Worm (Caenorhabditis elegans) whole organism, L4 larva: ENCODE results near the gene cyc-2.2.

ENCODE experiments used
- F26F4.8 ChIP-seq: fragments of 200-800 bp; sonication (Bioruptor generic); conservative IDR thresholded peaks from 2 replicates; pipeline ENCODE4 v1.3.6; 2022; ENCODE audit warnings: missing genetic modification characterization, missing compliant biosample characterization
- F37D6.2 ChIP-seq: sonication (generic microtip); optimal IDR thresholded peaks from 2 replicates; lab custom pipeline; 2016; ENCODE audit warnings: mild to moderate bottlenecking, missing genetic modification characterization, missing compliant biosample characterization
- F44E2.7 ChIP-seq: fragments of 200-800 bp; sonication (Bioruptor generic); IDR thresholded peaks from 2 replicates; pipeline ENCODE4 v2.1.2; 2022; ENCODE audit warnings: missing genetic modification characterization, missing compliant biosample characterization
- R02D3.7 ChIP-seq: fragments of 150-350 bp; sonication (generic microtip); optimal IDR thresholded peaks from 3 replicates; lab custom pipeline; 2014; ENCODE audit warnings: missing biosample characterization, missing genetic modification characterization
- T20F7.1 ChIP-seq: fragments of 200-800 bp; sonication (Bioruptor generic); optimal IDR thresholded peaks from 2 replicates; lab custom pipeline; 2018; ENCODE audit warnings: mild to moderate bottlenecking, missing genetic modification characterization, missing compliant biosample characterization
- Y105C5A.15 ChIP-seq: fragments of 200-800 bp; sonication (Bioruptor generic); IDR thresholded peaks from 2 replicates; pipeline ENCODE4 v1.3.6; 2022; ENCODE audit warnings: missing genetic modification characterization, missing compliant biosample characterization
- Y75B8A.6 ChIP-seq: fragments of 200-800 bp; sonication (Bioruptor generic); IDR thresholded peaks from 2 replicates; pipeline ENCODE4 v1.3.6; 2022; ENCODE audit warnings: missing genetic modification reagents, missing genetic modification characterization, missing compliant biosample characterization
- ZK337.2 ChIP-seq: fragments of 200-800 bp; sonication (Bioruptor generic); IDR thresholded peaks from 2 replicates; pipeline ENCODE4 v1.3.6; 2022; ENCODE audit warnings: missing genetic modification reagents, missing genetic modification characterization, missing compliant biosample characterization
- ZK546.5 ChIP-seq, 2 experiments: sonication (generic microtip); optimal IDR thresholded peaks; 2 replicates each; lab custom pipeline; 2017; ENCODE audit warnings: missing biosample characterization in 2 of 2, missing genetic modification characterization in 2 of 2
- aly-2 ChIP-seq: sonication (generic microtip); optimal IDR thresholded peaks from 2 replicates; lab custom pipeline; 2018; ENCODE audit warnings: missing biosample characterization, missing genetic modification characterization
- ama-1 ChIP-seq: fragments of 150-350 bp; optimal IDR thresholded peaks from 2 replicates; lab custom pipeline; 2014; ENCODE audit warnings: inconsistent platforms, mixed read lengths
- arid-1 ChIP-seq: fragments of 200-800 bp; sonication (Bioruptor generic); conservative IDR thresholded peaks from 2 replicates; pipeline ENCODE4 v1.3.6; 2022; ENCODE audit warnings: missing genetic modification reagents, missing genetic modification characterization, missing compliant biosample characterization
- ceh-32 ChIP-seq: sonication (generic microtip); optimal IDR thresholded peaks from 2 replicates; lab custom pipeline; 2016; ENCODE audit warnings: mild to moderate bottlenecking, missing genetic modification characterization, missing compliant biosample characterization; ENCODE audit not compliant: poor library complexity
- ceh-44 ChIP-seq: fragments of 200-800 bp; sonication (Bioruptor generic); IDR thresholded peaks from 2 replicates; pipeline ENCODE4 v1.3.6; 2022; ENCODE audit warnings: missing genetic modification reagents, missing genetic modification characterization, missing compliant biosample characterization
- ces-1 ChIP-seq: fragments of 150-350 bp; sonication (generic microtip); optimal IDR thresholded peaks from 4 replicates; lab custom pipeline; 2014; ENCODE audit warnings: missing biosample characterization, missing genetic modification reagents, missing genetic modification characterization
- ctbp-1 ChIP-seq: fragments of 200-800 bp; sonication (Bioruptor generic); IDR thresholded peaks from 2 replicates; pipeline ENCODE4 v1.3.6; 2022; ENCODE audit warnings: missing genetic modification reagents, missing genetic modification characterization, missing compliant biosample characterization
- daf-12 ChIP-seq: fragments of 150-350 bp; optimal IDR thresholded peaks from 2 replicates; lab custom pipeline; 2014; ENCODE audit warnings: missing biosample characterization, missing genetic modification reagents, missing genetic modification characterization
- daf-16 ChIP-seq, 3 experiments: sonication (generic microtip); optimal IDR thresholded peaks; 2 replicates each; lab custom pipeline; 2016 to 2017; ENCODE audit warnings: missing genetic modification characterization in 3 of 3, missing genetic modification reagents in 3 of 3, mild to moderate bottlenecking in 2 of 3, missing compliant biosample characterization in 2 of 3, missing biosample characterization in 1 of 3, moderate library complexity in 1 of 3
- daf-19 ChIP-seq: fragments of 200-800 bp; sonication (Bioruptor generic); conservative IDR thresholded peaks from 2 replicates; pipeline ENCODE4 v1.3.6; 2022; ENCODE audit warnings: missing genetic modification characterization, missing compliant biosample characterization
- dmd-8 ChIP-seq: fragments of 200-800 bp; sonication (Bioruptor generic); IDR thresholded peaks from 2 replicates; pipeline ENCODE4 v1.3.6; 2022; ENCODE audit warnings: missing genetic modification characterization, missing compliant biosample characterization
- duxl-1 ChIP-seq: sonication (generic microtip); optimal IDR thresholded peaks from 2 replicates; lab custom pipeline; 2016; ENCODE audit warnings: mild to moderate bottlenecking, missing genetic modification characterization, moderate library complexity, missing compliant biosample characterization; ENCODE audit not compliant: poor library complexity
- fos-1 ChIP-seq: fragments of 150-350 bp; optimal IDR thresholded peaks from 2 replicates; lab custom pipeline; 2014; ENCODE audit warnings: missing biosample characterization, missing genetic modification characterization
- hlh-11 ChIP-seq: fragments of 200-800 bp; sonication (Bioruptor generic); optimal IDR thresholded peaks from 2 replicates; lab custom pipeline; 2018; ENCODE audit warnings: mild to moderate bottlenecking, missing genetic modification characterization, missing compliant biosample characterization
- lin-1 ChIP-seq: fragments of 200-800 bp; sonication (Bioruptor generic); IDR thresholded peaks from 2 replicates; pipeline ENCODE4 v1.3.6; 2022; ENCODE audit warnings: missing genetic modification reagents, missing genetic modification characterization, missing compliant biosample characterization
- lin-29 ChIP-seq: fragments of 200-800 bp; sonication (Bioruptor generic); IDR thresholded peaks from 2 replicates; pipeline ENCODE4 v1.3.6; 2022; ENCODE audit warnings: missing genetic modification reagents, missing genetic modification characterization, missing compliant biosample characterization
- lir-3 ChIP-seq: sonication (generic microtip); optimal IDR thresholded peaks from 2 replicates; lab custom pipeline; 2016; ENCODE audit warnings: mild to moderate bottlenecking, missing genetic modification characterization, missing compliant biosample characterization
- lsy-2 ChIP-seq, 2 experiments: fragments of 150-350 bp in 1 of 2; sonication (generic microtip) in 1 of 2; optimal IDR thresholded peaks; 2 replicates each; lab custom pipeline; 2014 to 2017; ENCODE audit warnings: missing biosample characterization in 2 of 2, missing genetic modification characterization in 2 of 2
- madf-5 ChIP-seq, 2 experiments: fragments of 200-800 bp; sonication (Bioruptor generic); IDR thresholded peaks; 2 replicates each; pipeline ENCODE4 v1.3.6; 2022; ENCODE audit warnings: missing compliant biosample characterization in 2 of 2, missing genetic modification characterization in 2 of 2
- mdl-1 ChIP-seq, 2 experiments: fragments of 150-350 bp in 1 of 2; sonication (generic microtip) in 1 of 2; optimal IDR thresholded peaks; 2 replicates each; lab custom pipeline; 2014 to 2017; ENCODE audit warnings: missing biosample characterization in 2 of 2, missing genetic modification characterization in 2 of 2
- mep-1 ChIP-seq: fragments of 150-350 bp; sonication (generic microtip); optimal IDR thresholded peaks from 3 replicates; lab custom pipeline; 2014; ENCODE audit warnings: missing biosample characterization, missing genetic modification characterization
- mxl-2 ChIP-seq: fragments of 200-800 bp; sonication (Bioruptor generic); conservative IDR thresholded peaks from 2 replicates; pipeline ENCODE4 v1.3.6; 2022; ENCODE audit warnings: missing genetic modification reagents, missing genetic modification characterization, missing compliant biosample characterization
- nhr-10 ChIP-seq: fragments of 150-350 bp; optimal IDR thresholded peaks from 2 replicates; lab custom pipeline; 2014; ENCODE audit warnings: missing biosample characterization, missing genetic modification characterization
- nhr-102 ChIP-seq: sonication (generic microtip); optimal IDR thresholded peaks from 2 replicates; lab custom pipeline; 2016; ENCODE audit warnings: mild to moderate bottlenecking, missing genetic modification characterization, moderate library complexity, missing compliant biosample characterization
- nhr-11 ChIP-seq: fragments of 150-350 bp; optimal IDR thresholded peaks from 2 replicates; lab custom pipeline; 2014; ENCODE audit warnings: missing biosample characterization, missing genetic modification characterization
- nhr-111 ChIP-seq: fragments of 200-800 bp; sonication (Bioruptor generic); optimal IDR thresholded peaks from 2 replicates; lab custom pipeline; 2018; ENCODE audit warnings: mild to moderate bottlenecking, missing genetic modification characterization, missing compliant biosample characterization
- nhr-28 ChIP-seq: fragments of 150-350 bp; optimal IDR thresholded peaks from 2 replicates; lab custom pipeline; 2014; ENCODE audit warnings: missing biosample characterization, missing genetic modification characterization
- nhr-42 ChIP-seq: fragments of 200-800 bp; sonication (Bioruptor generic); IDR thresholded peaks from 2 replicates; pipeline ENCODE4 v1.3.6; 2022; ENCODE audit warnings: missing genetic modification characterization, missing compliant biosample characterization
- nhr-48 ChIP-seq: sonication (generic microtip); optimal IDR thresholded peaks from 2 replicates; lab custom pipeline; 2016; ENCODE audit warnings: mild to moderate bottlenecking, missing genetic modification characterization, missing compliant biosample characterization
- nhr-76 ChIP-seq: fragments of 150-350 bp; optimal IDR thresholded peaks from 2 replicates; lab custom pipeline; 2014; ENCODE audit warnings: missing biosample characterization, missing genetic modification characterization
- nhr-77 ChIP-seq: fragments of 150-350 bp; optimal IDR thresholded peaks from 2 replicates; lab custom pipeline; 2014; ENCODE audit warnings: missing biosample characterization, missing genetic modification characterization
- pha-4 ChIP-seq, 2 experiments: fragments of 150-350 bp in 1 of 2; fragments of 200-800 bp in 1 of 2; sonication (Bioruptor generic) in 1 of 2; IDR thresholded peaks in 1 of 2; optimal IDR thresholded peaks in 1 of 2; 2 replicates each; pipeline versions ENCODE4 v1.3.6 to Lab custom; 2014 to 2022; ENCODE audit warnings: missing genetic modification characterization in 2 of 2, missing genetic modification reagents in 2 of 2, missing biosample characterization in 1 of 2, missing compliant biosample characterization in 1 of 2
- rbr-2 ChIP-seq: sonication (generic microtip); optimal IDR thresholded peaks from 2 replicates; lab custom pipeline; 2016; ENCODE audit warnings: missing genotype, missing genetic modification characterization, missing compliant biosample characterization
- sdz-12 ChIP-seq: fragments of 200-800 bp; sonication (Bioruptor generic); optimal IDR thresholded peaks from 2 replicates; lab custom pipeline; 2018; ENCODE audit warnings: mild to moderate bottlenecking, missing genetic modification characterization, missing compliant biosample characterization
- skn-1 ChIP-seq: fragments of 150-350 bp; optimal IDR thresholded peaks from 2 replicates; lab custom pipeline; 2014; ENCODE audit warnings: missing biosample characterization, missing genetic modification characterization
- snpc-1.2 ChIP-seq: fragments of 200-800 bp; sonication (Bioruptor generic); IDR thresholded peaks from 2 replicates; pipeline ENCODE4 v1.3.6; 2022; ENCODE audit warnings: missing genetic modification reagents, missing genetic modification characterization, missing compliant biosample characterization
- tag-97 ChIP-seq: fragments of 200-800 bp; sonication (Bioruptor generic); IDR thresholded peaks from 2 replicates; pipeline ENCODE4 v1.3.6; 2022; ENCODE audit warnings: missing genetic modification characterization, missing compliant biosample characterization
- unc-130 ChIP-seq: sonication (generic microtip); optimal IDR thresholded peaks from 2 replicates; lab custom pipeline; 2016; ENCODE audit warnings: missing genetic modification reagents, missing genetic modification characterization, missing compliant biosample characterization
- unc-62 ChIP-seq, 3 experiments: fragments of 150-350 bp in 1 of 3; sonication (generic microtip); optimal IDR thresholded peaks in 2 of 3; peaks in 1 of 3; 1 replicate in 1 of 3; 2 replicates in 2 of 3; lab custom pipeline; 2014 to 2017; ENCODE audit warnings: missing biosample characterization in 3 of 3, missing genetic modification characterization in 3 of 3, missing genetic modification reagents in 3 of 3, missing genotype in 1 of 3
- zfp-3 ChIP-seq: fragments of 200-800 bp; sonication (Bioruptor generic); conservative IDR thresholded peaks from 2 replicates; pipeline ENCODE4 v1.3.6; 2022; ENCODE audit warnings: missing genetic modification reagents, missing genetic modification characterization, missing compliant biosample characterization

The cyc-2.2 gene

DNA sequence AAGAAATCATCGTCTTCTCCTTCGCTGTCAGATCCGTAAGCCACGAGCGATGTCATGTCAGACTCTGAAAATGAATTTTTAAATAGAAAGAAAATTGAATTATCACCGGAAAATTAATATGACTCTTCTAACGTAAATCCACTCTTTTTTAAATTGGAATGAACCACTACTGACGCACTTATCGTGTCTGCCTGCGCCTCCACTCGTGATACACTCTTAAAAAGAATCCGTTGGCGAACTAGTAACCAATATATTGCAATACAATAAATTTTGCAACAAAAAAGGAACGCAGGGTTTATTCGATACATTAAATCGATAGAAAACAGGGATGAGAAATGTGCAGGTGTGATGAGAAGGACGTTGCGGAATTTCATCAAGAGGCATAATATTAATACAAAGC, 47.4 kb upstream of the cyc-2.2 start, which contains the start of gene ccch-3 (continued):
- TF ChIP-seq daf-16 (GFP tag; optimal IDR thresholded peaks at IDR 0.05; lab: Kevin White, UChicago) (no peak), daf-16 (tag; optimal IDR thresholded peaks at IDR 0.05; lab: Kevin White, UChicago) (peak; percentile 28), Y105C5A.15 (no peak), tag-97 (GFP tag; lab: Robert Waterston, UW) (no peak), nhr-77 (tag; lab: Kevin White, UChicago) (peak; percentile 53), ceh-44 (GFP tag; lab: Robert Waterston, UW) (no peak), nhr-42 (no peak), aly-2 (no peak), duxl-1 (tag; lab: Kevin White, UChicago) (no peak), nhr-48 (tag; lab: Kevin White, UChicago) (no peak), Y75B8A.6 (GFP tag; lab: Robert Waterston, UW) (0 out of 2 replicates have a peak, but pooled peaks have one; percentile 56), fos-1 (tag; lab: Kevin White, UChicago) (no peak), daf-12 (tag; lab: Kevin White, UChicago) (no peak), nhr-10 (no peak), ces-1 (GFP tag; lab: Kevin White, UChicago) (no peak), lin-29 (no peak), mep-1 (peak; percentile 78), F44E2.7 (GFP tag; lab: Robert Waterston, UW) (no peak), nhr-28 (tag; lab: Kevin White, UChicago) (peak; percentile 56), lir-3 (tag; lab: Kevin White, UChicago) (no peak), ZK337.2 (no peak), arid-1 (0 out of 2 replicates have a peak, but pooled peaks have one; percentile 17), lin-1 (GFP tag; lab: Robert Waterston, UW) (no peak), lsy-2 (tag; optimal IDR thresholded peaks at IDR 0.05; lab: Kevin White, UChicago) (peak in 1 of 2 experiments; percentile 86), ama-1 (lab: Kevin White, UChicago) (no peak), rbr-2 (tag; lab: Kevin White, UChicago) (peak; percentile 70), nhr-102 (tag; lab: Kevin White, UChicago) (peak; percentile 35), F37D6.2 (no peak), T20F7.1 (GFP tag; lab: Kevin White, UChicago) (peak; percentile 81), zfp-3 (no peak), mdl-1 (tag; optimal IDR thresholded peaks at IDR 0.05; lab: Kevin White, UChicago) (peak in 1 of 2 experiments; percentile 7), dmd-8 (GFP tag; lab: Robert Waterston, UW) (0 out of 2 replicates have a peak, but pooled peaks have one; percentile 42), nhr-111 (no peak), sdz-12 (GFP tag; lab: Kevin White, UChicago) (no peak), R02D3.7 (tag; lab: Kevin White, UChicago) (no peak), ceh-32 (tag; lab: Kevin White, UChicago) (no peak), F26F4.8 (GFP tag; lab: Robert Waterston, UW) (no peak), unc-62 (GFP tag; optimal IDR thresholded peaks at IDR 0.05 in 1 of 2; lab: Kevin White, UChicago) (no peak), unc-62 (tag; optimal IDR thresholded peaks at IDR 0.05; lab: Kevin White, UChicago) (no peak)

DNA sequence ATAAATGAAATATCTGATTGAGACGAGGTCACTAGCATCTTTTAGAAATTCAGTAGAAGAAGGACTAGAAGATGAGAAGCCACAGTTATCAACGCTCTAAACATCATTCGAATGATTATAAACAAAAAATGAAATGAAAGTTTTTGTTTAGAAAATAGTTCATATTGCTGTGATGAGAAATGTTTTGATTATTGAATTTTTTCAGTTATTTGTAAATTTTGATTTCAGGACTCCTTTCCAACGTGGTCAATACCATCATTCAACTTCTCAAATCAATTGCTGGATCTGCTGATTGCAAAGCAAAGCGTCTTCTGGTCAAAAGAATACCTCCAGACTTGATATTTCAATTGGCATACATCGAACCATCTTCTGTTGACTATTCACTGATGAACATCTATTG, 46.1 kb upstream of the cyc-2.2 start, which contains the start of gene W05B10.6:
Gene W05B10.6, minus strand, starts transcription at position 101 of the 400 bp plus-strand sequence.
- TF ChIP-seq daf-12 (tag; lab: Kevin White, UChicago), result no peak
- TF ChIP-seq ctbp-1 (GFP tag; lab: Robert Waterston, UW), result no peak
- TF ChIP-seq hlh-11, result no peak
- no peak for TF ChIP-seq mxl-2 (GFP tag; lab: Robert Waterston, UW)
- TF ChIP-seq daf-19 (GFP tag; lab: Robert Waterston, UW), result no peak
- TF ChIP-seq unc-130 (GFP tag; lab: Kevin White, UChicago), result no peak
- no peak for TF ChIP-seq skn-1 (tag; lab: Kevin White, UChicago)
- no peak for TF ChIP-seq lsy-2 (tag; optimal IDR thresholded peaks at IDR 0.05; lab: Kevin White, UChicago)
- TF ChIP-seq madf-5 (GFP tag; IDR thresholded peaks at IDR 0.05; lab: Robert Waterston, UW), result no peak
- no peak for TF ChIP-seq pha-4 (GFP tag; IDR thresholded peaks at IDR 0.05; lab: Robert Waterston, UW)
- no peak for TF ChIP-seq pha-4 (tag; optimal IDR thresholded peaks at IDR 0.05; lab: Kevin White, UChicago)
- no peak for TF ChIP-seq nhr-76
- TF ChIP-seq nhr-11 (tag; lab: Kevin White, UChicago), result no peak
- no peak for TF ChIP-seq mdl-1 (tag; optimal IDR thresholded peaks at IDR 0.05; lab: Kevin White, UChicago)
- TF ChIP-seq ZK337.2, result no peak
- no peak for TF ChIP-seq snpc-1.2 (GFP tag; lab: Robert Waterston, UW)
- no peak for TF ChIP-seq ZK546.5 (tag; optimal IDR thresholded peaks at IDR 0.05; lab: Kevin White, UChicago)
